Fruit fly (Drosophila melanogaster) whole organism, embryonic: Measurements from ENCODE around the gene Rab7.

Source experiments
- Awh ChIP-seq: fragments of 200-800 bp; sonication (Bioruptor generic); IDR thresholded peaks from 2 replicates; pipeline ENCODE4, ENCODE4 v1.3.6; 2022; ENCODE audit warnings: missing biosample characterization, missing genetic modification characterization
- BtbVII ChIP-seq: fragments of 200-800 bp; sonication (Bioruptor generic); optimal IDR thresholded peaks from 3 replicates; lab custom pipeline; 2017; ENCODE audit warnings: missing biosample characterization, mild to moderate bottlenecking, missing genetic modification characterization
- CG10267 ChIP-seq: fragments of 200-800 bp; sonication (Bioruptor generic); optimal IDR thresholded peaks from 2 replicates; lab custom pipeline; 2018; ENCODE audit warnings: missing biosample characterization, mild to moderate bottlenecking, missing genetic modification characterization, moderate library complexity
- CG12071 ChIP-seq: fragments of 200-800 bp; sonication (Bioruptor generic); optimal IDR thresholded peaks from 3 replicates; lab custom pipeline; 2018; ENCODE audit warnings: missing biosample characterization, mild to moderate bottlenecking, missing genetic modification characterization
- CG13123 ChIP-seq: fragments of 200-800 bp; sonication (Bioruptor generic); optimal IDR thresholded peaks from 2 replicates; lab custom pipeline; 2016; ENCODE audit warnings: missing biosample characterization, missing genetic modification characterization
- CG13424 ChIP-seq: fragments of 200-800 bp; sonication (Bioruptor generic); optimal IDR thresholded peaks from 2 replicates; lab custom pipeline; 2019; ENCODE audit warnings: missing biosample characterization, mild to moderate bottlenecking, missing genetic modification characterization, moderate library complexity
- CG13624 ChIP-seq: fragments of 200-800 bp; sonication (Bioruptor generic); optimal IDR thresholded peaks from 2 replicates; lab custom pipeline; 2016; ENCODE audit warnings: missing biosample characterization, missing genetic modification characterization
- CG14014 ChIP-seq: fragments of 200-800 bp; sonication (Bioruptor generic); IDR thresholded peaks from 2 replicates; pipeline ENCODE4 v1.3.6; 2022; ENCODE audit warnings: missing biosample characterization, missing genetic modification characterization
- CG14710 ChIP-seq: fragments of 200-800 bp; sonication (Bioruptor generic); optimal IDR thresholded peaks from 3 replicates; lab custom pipeline; 2019; ENCODE audit warnings: missing biosample characterization, mild to moderate bottlenecking, missing genetic modification characterization, moderate library complexity
- CG16863 ChIP-seq: fragments of 200-800 bp; sonication (Bioruptor generic); optimal IDR thresholded peaks from 3 replicates; lab custom pipeline; 2016; ENCODE audit warnings: missing biosample characterization, missing genetic modification characterization
- CG18262 ChIP-seq: fragments of 200-800 bp; optimal IDR thresholded peaks from 3 replicates; lab custom pipeline; 2019; ENCODE audit warnings: missing biosample characterization, mild to moderate bottlenecking, missing genetic modification characterization, moderate library complexity
- CG2120 ChIP-seq: fragments of 200-800 bp; sonication (Bioruptor generic); optimal IDR thresholded peaks from 3 replicates; lab custom pipeline; 2016; ENCODE audit warnings: missing biosample characterization, missing genetic modification characterization
- CG33213 ChIP-seq: fragments of 200-800 bp; sonication (Bioruptor generic); optimal IDR thresholded peaks from 3 replicates; lab custom pipeline; 2016; ENCODE audit warnings: missing biosample characterization, missing genetic modification characterization
- CG4617 ChIP-seq: fragments of 200-800 bp; sonication (Bioruptor generic); optimal IDR thresholded peaks from 3 replicates; lab custom pipeline; 2016; ENCODE audit warnings: missing biosample characterization, missing genetic modification characterization, borderline replicate concordance
- CG4707 ChIP-seq: fragments of 200-800 bp; sonication (Bioruptor generic); optimal IDR thresholded peaks from 2 replicates; lab custom pipeline; 2018; ENCODE audit warnings: missing biosample characterization, mild to moderate bottlenecking, missing genetic modification characterization, moderate library complexity
- CG4854 ChIP-seq: fragments of 200-800 bp; sonication (Bioruptor generic); optimal IDR thresholded peaks from 2 replicates; lab custom pipeline; 2016; ENCODE audit warnings: missing biosample characterization, missing genetic modification characterization, inconsistent platforms
- CG6765 ChIP-seq: fragments of 200-800 bp; sonication (Bioruptor generic); optimal IDR thresholded peaks from 3 replicates; lab custom pipeline; 2017; ENCODE audit warnings: missing biosample characterization, mild to moderate bottlenecking, missing genetic modification characterization
- CG7372 ChIP-seq: fragments of 200-800 bp; sonication (Bioruptor generic); IDR thresholded peaks from 2 replicates; pipeline ENCODE4 v1.3.6; 2022; ENCODE audit warnings: missing biosample characterization, missing genetic modification characterization
- CG9215 ChIP-seq: fragments of 200-800 bp; sonication (Bioruptor generic); IDR thresholded peaks from 2 replicates; pipeline ENCODE4 v1.3.6; 2022; ENCODE audit warnings: missing biosample characterization, missing genetic modification characterization
- CG9797 ChIP-seq: fragments of 200-800 bp; sonication (Bioruptor generic); optimal IDR thresholded peaks from 3 replicates; lab custom pipeline; 2018; ENCODE audit warnings: missing biosample characterization, mild to moderate bottlenecking, missing genetic modification characterization
- CHES-1-like ChIP-seq: fragments of 200-800 bp; sonication (Bioruptor generic); optimal IDR thresholded peaks from 2 replicates; lab custom pipeline; 2016; ENCODE audit warnings: missing biosample characterization, missing genetic modification characterization
- Dbx ChIP-seq: fragments of 200-800 bp; sonication (Bioruptor generic); IDR thresholded peaks from 3 replicates; pipeline ENCODE4 v1.3.6; 2022; ENCODE audit warnings: missing biosample characterization, missing genetic modification characterization
- Dip3 ChIP-seq: fragments of 200-800 bp; sonication (Bioruptor generic); optimal IDR thresholded peaks from 3 replicates; lab custom pipeline; 2016; ENCODE audit warnings: missing biosample characterization, missing genetic modification characterization
- Dref ChIP-seq: fragments of 200-800 bp; sonication (Bioruptor generic); IDR thresholded peaks from 2 replicates; pipeline ENCODE4 v1.3.6; 2022; ENCODE audit warnings: missing biosample characterization, missing genetic modification characterization
- E2f2 ChIP-seq: fragments of 200-800 bp; sonication (Bioruptor generic); IDR thresholded peaks from 2 replicates; pipeline ENCODE4 v1.3.6; 2022; ENCODE audit warnings: missing biosample characterization, missing genetic modification characterization
- ERR ChIP-seq: fragments of 200-800 bp; sonication (Bioruptor generic); optimal IDR thresholded peaks from 2 replicates; lab custom pipeline; 2016; ENCODE audit warnings: missing biosample characterization, missing genetic modification characterization
- Ets65A ChIP-seq: fragments of 200-800 bp; sonication (Bioruptor generic); peaks from one replicate; lab custom pipeline; 2016; ENCODE audit warnings: missing biosample characterization, missing genetic modification characterization
- HLHmδ ChIP-seq: fragments of 200-800 bp; sonication (Bioruptor generic); optimal IDR thresholded peaks from 2 replicates; lab custom pipeline; 2018; ENCODE audit warnings: missing biosample characterization, mild to moderate bottlenecking, missing genetic modification characterization, moderate library complexity
- Hr78 ChIP-seq, 2 experiments: fragments of 200-800 bp in 1 of 2; fragments of >200 bp in 1 of 2; sonication (Bioruptor generic) in 1 of 2; optimal IDR thresholded peaks; 2 replicates each; lab custom pipeline; 2017 to 2019; ENCODE audit warnings: missing biosample characterization in 2 of 2, missing genetic modification characterization in 2 of 2, mild to moderate bottlenecking in 1 of 2, moderate library complexity in 1 of 2
- Mad ChIP-seq: fragments of 200-800 bp; sonication (Bioruptor generic); optimal IDR thresholded peaks from 2 replicates; lab custom pipeline; 2016; ENCODE audit warnings: missing biosample characterization, missing genetic modification characterization
- Opbp ChIP-seq: fragments of 200-800 bp; sonication (Bioruptor generic); IDR thresholded peaks from 3 replicates; pipeline ENCODE4 v1.3.6; 2022; ENCODE audit warnings: missing biosample characterization, missing genetic modification characterization; ENCODE audit not compliant: partially characterized antibody
- Sox100B ChIP-seq: fragments of 200-800 bp; sonication (Bioruptor generic); optimal IDR thresholded peaks from 3 replicates; lab custom pipeline; 2018; ENCODE audit warnings: missing biosample characterization, mild to moderate bottlenecking, missing genetic modification characterization
- Ssrp ChIP-seq: fragments of 200-800 bp; sonication (Bioruptor generic); optimal IDR thresholded peaks from 2 replicates; lab custom pipeline; 2018; ENCODE audit warnings: missing biosample characterization, mild to moderate bottlenecking, missing genetic modification characterization, moderate library complexity
- ab ChIP-seq: fragments of 200-800 bp; sonication (Bioruptor generic); optimal IDR thresholded peaks from 2 replicates; lab custom pipeline; 2016; ENCODE audit warnings: missing biosample characterization, missing genetic modification characterization
- br ChIP-seq: fragments of >200 bp; optimal IDR thresholded peaks from 2 replicates; lab custom pipeline; 2017
- chm ChIP-seq: fragments of 200-800 bp; sonication (Bioruptor generic); IDR thresholded peaks from 2 replicates; pipeline ENCODE4 v1.3.6; 2022; ENCODE audit warnings: missing biosample characterization, missing genetic modification characterization
- dpn ChIP-seq, 2 experiments: fragments of 200-800 bp; sonication (Bioruptor generic); optimal IDR thresholded peaks; 3 replicates each; lab custom pipeline; 2016; ENCODE audit warnings: missing biosample characterization in 2 of 2, missing genetic modification characterization in 2 of 2
- gro ChIP-seq: fragments of 200-800 bp; sonication (Bioruptor generic); optimal IDR thresholded peaks from 2 replicates; lab custom pipeline; 2016; ENCODE audit warnings: missing biosample characterization, missing genetic modification characterization
- jing ChIP-seq: fragments of 200-800 bp; sonication (Bioruptor generic); optimal IDR thresholded peaks from 2 replicates; lab custom pipeline; 2018; ENCODE audit warnings: missing biosample characterization, mild to moderate bottlenecking, missing genetic modification characterization
- luna ChIP-seq: fragments of 200-800 bp; sonication (Bioruptor generic); optimal IDR thresholded peaks from 2 replicates; lab custom pipeline; 2016; ENCODE audit warnings: missing biosample characterization, missing genetic modification characterization
- mirr ChIP-seq: fragments of 200-800 bp; sonication (Bioruptor generic); optimal IDR thresholded peaks from 3 replicates; lab custom pipeline; 2018; ENCODE audit warnings: missing biosample characterization, mild to moderate bottlenecking, missing genetic modification characterization
- nerfin-1 ChIP-seq: fragments of 200-800 bp; sonication (Bioruptor generic); optimal IDR thresholded peaks from 3 replicates; lab custom pipeline; 2019; ENCODE audit warnings: missing biosample characterization, mild to moderate bottlenecking, missing genetic modification characterization, moderate library complexity
- oc ChIP-seq: fragments of 200-800 bp; sonication (Bioruptor generic); optimal IDR thresholded peaks from 2 replicates; lab custom pipeline; 2018; ENCODE audit warnings: missing biosample characterization, mild to moderate bottlenecking, missing genetic modification characterization, moderate library complexity
- p53 ChIP-seq: fragments of 200-800 bp; sonication (Bioruptor generic); optimal IDR thresholded peaks from 2 replicates; lab custom pipeline; 2016; ENCODE audit warnings: missing biosample characterization, missing genetic modification characterization
- repo ChIP-seq: fragments of 200-800 bp; sonication (Bioruptor generic); optimal IDR thresholded peaks from 2 replicates; lab custom pipeline; 2016; ENCODE audit warnings: missing biosample characterization, missing genetic modification characterization
- sc ChIP-seq, 3 experiments: fragments of >200 bp in 2 of 3; fragments of 200-800 bp in 1 of 3; sonication (Bioruptor generic) in 1 of 3; optimal IDR thresholded peaks; 2 replicates in 2 of 3; 3 replicates in 1 of 3; lab custom pipeline; 2017; ENCODE audit warnings: mild to moderate bottlenecking in 1 of 3, missing biosample characterization in 1 of 3, missing genetic modification characterization in 1 of 3, missing genetic modification reagents in 1 of 3
- seq ChIP-seq: fragments of 200-800 bp; sonication (Bioruptor generic); IDR thresholded peaks from 2 replicates; pipeline ENCODE4 v1.3.6; 2022; ENCODE audit warnings: missing biosample characterization, missing genetic modification characterization
- so ChIP-seq: fragments of 200-800 bp; sonication (Bioruptor generic); IDR thresholded peaks from 3 replicates; pipeline ENCODE4 v1.3.6; 2022; ENCODE audit warnings: missing biosample characterization, missing genetic modification characterization
- stwl ChIP-seq: fragments of 200-800 bp; sonication (Bioruptor generic); optimal IDR thresholded peaks from 3 replicates; lab custom pipeline; 2018; ENCODE audit warnings: missing biosample characterization, mild to moderate bottlenecking, missing genetic modification characterization, moderate library complexity
- tio ChIP-seq: fragments of 200-800 bp; sonication (Bioruptor generic); optimal IDR thresholded peaks from 2 replicates; lab custom pipeline; 2017; ENCODE audit warnings: missing biosample characterization, missing genetic modification characterization, inconsistent platforms
- unpg ChIP-seq: fragments of 200-800 bp; sonication (Bioruptor generic); optimal IDR thresholded peaks from 3 replicates; lab custom pipeline; 2018; ENCODE audit warnings: missing biosample characterization, mild to moderate bottlenecking, missing genetic modification characterization, moderate library complexity
- z ChIP-seq: fragments of 200-800 bp; sonication (Bioruptor generic); IDR thresholded peaks from 3 replicates; pipeline ENCODE4 v1.3.6; 2022; ENCODE audit warnings: missing biosample characterization, missing genetic modification characterization

Gene Rab7

DNA sequence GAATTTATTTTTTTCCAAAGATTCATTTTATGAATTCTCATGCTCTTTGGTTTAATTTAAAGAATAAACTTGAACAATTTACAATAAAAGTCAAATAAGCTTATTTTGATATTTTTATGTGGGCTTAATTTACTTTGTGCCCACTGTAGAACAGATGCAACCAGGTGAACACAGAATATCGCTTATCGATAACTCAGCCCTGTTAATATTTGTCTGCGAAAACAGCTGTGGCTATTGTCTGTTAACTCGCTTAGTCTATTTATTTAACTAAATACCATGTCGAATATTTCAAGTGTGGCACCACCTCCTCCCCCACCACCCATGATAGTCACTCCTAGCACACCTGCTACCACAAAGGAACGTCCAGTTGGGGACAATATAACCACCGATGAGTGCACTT, 2.7 kb downstream of the Rab7 start, which contains the start of gene CG33108 (continued):
- TF ChIP-seq p53, result no peak
- no peak for TF ChIP-seq gro (GFP tag; lab: Kevin White, UChicago)
- TF ChIP-seq CG10267 (tag; lab: Kevin White, UChicago), result peak; percentile 8
- no peak for TF ChIP-seq z (GFP tag; lab: Robert Waterston, UW)
- TF ChIP-seq so (GFP tag; lab: Robert Waterston, UW), result no peak
- TF ChIP-seq Dbx, result no peak
- TF ChIP-seq CG16863 (GFP tag; lab: Kevin White, UChicago), result no peak
- no peak for TF ChIP-seq jing (GFP tag; lab: Kevin White, UChicago)
- no peak for TF ChIP-seq E2f2
- no peak for TF ChIP-seq CG13424
- no peak for TF ChIP-seq CG9215
- no peak for TF ChIP-seq CG4854 (GFP tag; lab: Kevin White, UChicago)
- TF ChIP-seq Dref (GFP tag; lab: Robert Waterston, UW), result peak; percentile 60
- no peak for TF ChIP-seq sc (optimal IDR thresholded peaks at IDR 0.05; lab: Kevin White, UChicago)
- no peak for TF ChIP-seq sc (GFP tag; optimal IDR thresholded peaks at IDR 0.05; lab: Kevin White, UChicago)
- TF ChIP-seq Ets65A (GFP tag; lab: Kevin White, UChicago), result no peak
- TF ChIP-seq CHES-1-like (GFP tag; lab: Kevin White, UChicago), result no peak
- TF ChIP-seq CG33213 (GFP tag; lab: Kevin White, UChicago), result no peak
- TF ChIP-seq Hr78 (GFP tag; optimal IDR thresholded peaks at IDR 0.05; lab: Kevin White, UChicago), result no peak
- TF ChIP-seq CG13123 (GFP tag; lab: Kevin White, UChicago), result no peak
- TF ChIP-seq dpn (GFP tag; optimal IDR thresholded peaks at IDR 0.05; lab: Kevin White, UChicago), result no peak
- TF ChIP-seq stwl, result peak; percentile 30
- TF ChIP-seq chm (GFP tag; lab: Robert Waterston, UW), result no peak
- no peak for TF ChIP-seq CG4617 (GFP tag; lab: Kevin White, UChicago)
- no peak for TF ChIP-seq Ssrp (tag; lab: Kevin White, UChicago)
- peak; percentile 23 for TF ChIP-seq CG2120
- TF ChIP-seq CG4707 (GFP tag; lab: Kevin White, UChicago), result no peak
- TF ChIP-seq CG18262 (tag; lab: Kevin White, UChicago), result no peak
- no peak for TF ChIP-seq CG14710 (tag; lab: Kevin White, UChicago)
- no peak for TF ChIP-seq repo
- no peak for TF ChIP-seq Dip3
- no peak for TF ChIP-seq luna (GFP tag; lab: Kevin White, UChicago)
- TF ChIP-seq tio, result no peak
- no peak for TF ChIP-seq seq (GFP tag; lab: Robert Waterston, UW)
- TF ChIP-seq unpg (GFP tag; lab: Kevin White, UChicago), result no peak
- TF ChIP-seq nerfin-1 (tag; lab: Kevin White, UChicago), result no peak
- no peak for TF ChIP-seq br (lab: Kevin White, UChicago)
- TF ChIP-seq Awh (GFP tag; lab: Robert Waterston, UW), result no peak
- TF ChIP-seq Mad (GFP tag; lab: Kevin White, UChicago), result no peak
- no peak for TF ChIP-seq CG12071 (GFP tag; lab: Kevin White, UChicago)
- no peak for TF ChIP-seq ERR (GFP tag; lab: Kevin White, UChicago)
- TF ChIP-seq oc (tag; lab: Kevin White, UChicago), result no peak
- TF ChIP-seq CG9797 (GFP tag; lab: Kevin White, UChicago), result no peak
- TF ChIP-seq Sox100B (GFP tag; lab: Kevin White, UChicago), result no peak
- no peak for TF ChIP-seq HLHmδ (GFP tag; lab: Kevin White, UChicago)
- TF ChIP-seq CG14014, result no peak
- 0 out of 3 replicates have a peak, but pooled peaks have one; percentile 39 for TF ChIP-seq Opbp (GFP tag; lab: Robert Waterston, UW)
- no peak for TF ChIP-seq ab (GFP tag; lab: Kevin White, UChicago)
- TF ChIP-seq CG13624 (GFP tag; lab: Kevin White, UChicago), result no peak
- no peak for TF ChIP-seq BtbVII
- TF ChIP-seq CG7372, result no peak
- no peak for TF ChIP-seq mirr (GFP tag; lab: Kevin White, UChicago)
- no peak for TF ChIP-seq CG6765 (GFP tag; lab: Kevin White, UChicago)
